Worm (Caenorhabditis elegans): ENCODE results near the gene tag-120.

- TF ChIP-seq hlh-1 (tag; optimal IDR thresholded peaks at IDR 0.05), result no peak
- TF ChIP-seq ham-2 (GFP tag; optimal IDR thresholded peaks at IDR 0.05), result no peak
- no peak for TF ChIP-seq nhr-28 (tag; optimal IDR thresholded peaks at IDR 0.05)
- no peak for TF ChIP-seq unc-62 (GFP tag; optimal IDR thresholded peaks at IDR 0.05)
- no peak for TF ChIP-seq ces-1 (GFP tag; optimal IDR thresholded peaks at IDR 0.05)
- no peak for TF ChIP-seq snpc-4 (tag; optimal IDR thresholded peaks at IDR 0.05)
Observed at ce11 chrV:9711174-9711573, 1.6 kb upstream of the tag-120 start.
